Fruit fly (Drosophila melanogaster): ENCODE measurements around the gene Gmd.
A peak's percentile ranks its signal among the peaks of the same experiment; 100 is the strongest.

The Gmd gene

dm6 chr2L:5000919-5001581 is 24.2 kb upstream of the Gmd start (continued):
- TF ChIP-seq CG16779 (GFP tag; IDR thresholded peaks at IDR 0.05): no peak
- no peak for TF ChIP-seq CG2116 (GFP tag; optimal IDR thresholded peaks at IDR 0.05)
- peak; percentile 56; the same call in 1 of the 2 replicates for TF ChIP-seq Ada2b (GFP tag; IDR thresholded peaks at IDR 0.05)
- peak; percentile 91 for TF ChIP-seq abd-A (tag; optimal IDR thresholded peaks at IDR 0.05)
- TF ChIP-seq CG14441 (GFP tag; IDR thresholded peaks at IDR 0.05): peak; percentile 65
- TF ChIP-seq CG17568 (GFP tag; optimal IDR thresholded peaks at IDR 0.05): no peak
- TF ChIP-seq CG15601 (tag; optimal IDR thresholded peaks at IDR 0.05): no peak
- peak; percentile 47; the same call in 1 of the 2 replicates for TF ChIP-seq MBD-R2 (GFP tag; IDR thresholded peaks at IDR 0.05)
- no peak for TF ChIP-seq zen2 (GFP tag; IDR thresholded peaks at IDR 0.05; ENCODE audit: partially characterized antibody)
- no peak; the same call in 2 of the 3 replicates for TF ChIP-seq CG3726 (GFP tag; IDR thresholded peaks at IDR 0.05)
- TF ChIP-seq CG12942 (GFP tag; optimal IDR thresholded peaks at IDR 0.05): no peak
- TF ChIP-seq CG17912 (GFP tag; optimal IDR thresholded peaks at IDR 0.05): no peak
- peak in 1 of 3 experiments; percentile 55 for TF ChIP-seq lola (GFP tag; optimal IDR thresholded peaks at IDR 0.05)
- TF ChIP-seq sim (GFP tag; IDR thresholded peaks at IDR 0.05): no peak
- peak; percentile 59; the same call in 1 of the 3 replicates for TF ChIP-seq CG34422 (GFP tag; IDR thresholded peaks at IDR 0.05)
- no peak; the same call in 1 of the 2 replicates for TF ChIP-seq CG9215 (GFP tag; IDR thresholded peaks at IDR 0.05)
- TF ChIP-seq CG7357 (GFP tag; IDR thresholded peaks at IDR 0.05): no peak; the same call in 2 of the 3 replicates
- no peak for TF ChIP-seq corto (GFP tag; optimal IDR thresholded peaks at IDR 0.05)
- TF ChIP-seq CG14014 (GFP tag; IDR thresholded peaks at IDR 0.05): peak; percentile 52
- no peak for TF ChIP-seq zfh2 (GFP tag; optimal IDR thresholded peaks at IDR 0.05)
- TF ChIP-seq hkb (optimal IDR thresholded peaks at IDR 0.05): peak; percentile 41
- TF ChIP-seq hkb (GFP tag; IDR thresholded peaks at IDR 0.05): no peak
- no peak for TF ChIP-seq CG4707 (GFP tag; optimal IDR thresholded peaks at IDR 0.05)
- TF ChIP-seq CG17612 (GFP tag; IDR thresholded peaks at IDR 0.05): peak; percentile 44
- TF ChIP-seq Dref (GFP tag; IDR thresholded peaks at IDR 0.05): peak; percentile 31; the same call in 1 of the 2 replicates
- TF ChIP-seq stc (GFP tag; IDR thresholded peaks at IDR 0.05): no peak; the same call in 1 of the 2 replicates
- no peak for TF ChIP-seq Asciz (GFP tag; optimal IDR thresholded peaks at IDR 0.05)
- TF ChIP-seq CG17359 (tag; optimal IDR thresholded peaks at IDR 0.05): no peak
- TF ChIP-seq CG18599 (GFP tag; optimal IDR thresholded peaks at IDR 0.05): no peak
- TF ChIP-seq repo (GFP tag; optimal IDR thresholded peaks at IDR 0.05): no peak
- TF ChIP-seq CG4360 (GFP tag; IDR thresholded peaks at IDR 0.05): 0 out of 2 replicates have a peak, but pooled peaks have one; percentile 20
- peak; percentile 50 for TF ChIP-seq CG32532 (GFP tag; IDR thresholded peaks at IDR 0.05)
- no peak for TF ChIP-seq scrt (GFP tag; optimal IDR thresholded peaks at IDR 0.05)
- peak; percentile 29; the same call in 1 of the 2 replicates for TF ChIP-seq CG4404 (GFP tag; IDR thresholded peaks at IDR 0.05)
- no peak for TF ChIP-seq en (GFP tag; optimal IDR thresholded peaks at IDR 0.05)
- no peak for TF ChIP-seq CG12236 (GFP tag; optimal IDR thresholded peaks at IDR 0.05)
- peak; percentile 19; the same call in 1 of the 2 replicates for TF ChIP-seq tna (GFP tag; IDR thresholded peaks at IDR 0.05; ENCODE audit: partially characterized antibody)
- peak; percentile 65; the same call in 2 of the 3 replicates for TF ChIP-seq otp (GFP tag; IDR thresholded peaks at IDR 0.05)
- TF ChIP-seq Camta (GFP tag; optimal IDR thresholded peaks at IDR 0.05): no peak
- no peak for TF ChIP-seq ssp (GFP tag; IDR thresholded peaks at IDR 0.05)
- TF ChIP-seq tap (tag; optimal IDR thresholded peaks at IDR 0.05): no peak
- TF ChIP-seq fu2 (GFP tag; optimal IDR thresholded peaks at IDR 0.05): no peak
- no peak for TF ChIP-seq kay (GFP tag; optimal IDR thresholded peaks at IDR 0.05)
- no peak for TF ChIP-seq NC2β (GFP tag; optimal IDR thresholded peaks at IDR 0.05)
- no peak for TF ChIP-seq CG15269 (tag; optimal IDR thresholded peaks at IDR 0.05)
- peak; percentile 28; the same call in 1 of the 3 replicates for TF ChIP-seq ken (GFP tag; IDR thresholded peaks at IDR 0.05)
- TF ChIP-seq Chrac-16 (GFP tag; optimal IDR thresholded peaks at IDR 0.05): no peak
- no peak for TF ChIP-seq Oli (tag; optimal IDR thresholded peaks at IDR 0.05)
- no peak for TF ChIP-seq fd102C (GFP tag; optimal IDR thresholded peaks at IDR 0.05)
- no peak for TF ChIP-seq Hsf (GFP tag; optimal IDR thresholded peaks at IDR 0.05)

Data from whole organism, embryonic.